Fruit fly (Drosophila melanogaster) whole organism, embryonic: Measurements from ENCODE around the gene CG46515.
"Not testable (repeated sequence)": the region's sequence is repeated elsewhere in the genome, so short reads cannot be mapped to it uniquely, and the experiment has no call there.

Source experiments
- Bdp1 ChIP-seq: fragments of 200-800 bp; sonication (Bioruptor generic); optimal IDR thresholded peaks from 3 replicates; lab custom pipeline; 2016; ENCODE audit warnings: missing biosample characterization, missing genetic modification characterization
- BtbVII ChIP-seq: fragments of 200-800 bp; sonication (Bioruptor generic); optimal IDR thresholded peaks from 3 replicates; lab custom pipeline; 2017; ENCODE audit warnings: missing biosample characterization, mild to moderate bottlenecking, missing genetic modification characterization
- CG10565 ChIP-seq: fragments of 200-800 bp; sonication (Bioruptor generic); optimal IDR thresholded peaks from 3 replicates; lab custom pipeline; 2016; ENCODE audit warnings: missing biosample characterization, mild to moderate bottlenecking, missing genetic modification characterization
- CG11085 ChIP-seq: fragments of 200-800 bp; sonication (Bioruptor generic); IDR thresholded peaks from 2 replicates; pipeline ENCODE4 v1.3.6; 2022; ENCODE audit warnings: missing biosample characterization, missing genetic modification characterization
- CG12236 ChIP-seq: fragments of 200-800 bp; sonication (Bioruptor generic); optimal IDR thresholded peaks from 2 replicates; lab custom pipeline; 2016; ENCODE audit warnings: missing biosample characterization, missing genetic modification characterization
- CG1233 ChIP-seq: fragments of 200-800 bp; sonication (Bioruptor generic); optimal IDR thresholded peaks from 4 replicates; lab custom pipeline; 2018; ENCODE audit warnings: missing biosample characterization, mild to moderate bottlenecking, missing genetic modification characterization
- CG14667 ChIP-seq: fragments of 200-800 bp; sonication (Bioruptor generic); IDR thresholded peaks from 2 replicates; pipeline ENCODE4 v1.3.6; 2022; ENCODE audit warnings: missing biosample characterization, missing genetic modification characterization
- CG14860 ChIP-seq: fragments of 200-800 bp; sonication (Bioruptor generic); IDR thresholded peaks from 3 replicates; pipeline ENCODE4 v1.3.6; 2022; ENCODE audit warnings: missing biosample characterization, missing genetic modification characterization; ENCODE audit not compliant: partially characterized antibody
- CG18476 ChIP-seq: fragments of 200-800 bp; sonication (Bioruptor generic); optimal IDR thresholded peaks from 2 replicates; lab custom pipeline; 2016; ENCODE audit warnings: missing biosample characterization, mild to moderate bottlenecking, missing genetic modification characterization
- CG18599 ChIP-seq: fragments of 200-800 bp; sonication (Bioruptor generic); optimal IDR thresholded peaks from 3 replicates; lab custom pipeline; 2017; ENCODE audit warnings: missing biosample characterization, missing genetic modification characterization, mild to moderate bottlenecking, moderate library complexity, missing genetic modification reagents
- CG32532 ChIP-seq: fragments of 200-800 bp; sonication (Bioruptor generic); IDR thresholded peaks from 2 replicates; pipeline ENCODE4 v1.3.6; 2022; ENCODE audit warnings: missing biosample characterization, missing genetic modification characterization
- CG34376 ChIP-seq: fragments of 200-800 bp; sonication (Bioruptor generic); optimal IDR thresholded peaks from 2 replicates; lab custom pipeline; 2018; ENCODE audit warnings: missing biosample characterization, mild to moderate bottlenecking, missing genetic modification characterization
- CG3838 ChIP-seq: fragments of 200-800 bp; sonication (Bioruptor generic); optimal IDR thresholded peaks from 3 replicates; lab custom pipeline; 2016; ENCODE audit warnings: missing biosample characterization, missing genetic modification characterization
- CG4707 ChIP-seq: fragments of 200-800 bp; sonication (Bioruptor generic); optimal IDR thresholded peaks from 2 replicates; lab custom pipeline; 2018; ENCODE audit warnings: missing biosample characterization, mild to moderate bottlenecking, missing genetic modification characterization, moderate library complexity
- CTCF ChIP-seq: fragments of 200-800 bp; sonication (Bioruptor generic); optimal IDR thresholded peaks from 2 replicates; lab custom pipeline; 2017; ENCODE audit warnings: missing biosample characterization, mild to moderate bottlenecking, missing genetic modification characterization, moderate library complexity
- D ChIP-seq, 2 experiments: fragments of 200-800 bp in 1 of 2; fragments of >200 bp in 1 of 2; sonication (Bioruptor generic) in 1 of 2; optimal IDR thresholded peaks; 2 replicates in 1 of 2; 3 replicates in 1 of 2; lab custom pipeline; 2017; ENCODE audit warnings: mild to moderate bottlenecking in 1 of 2, missing biosample characterization in 1 of 2, missing genetic modification characterization in 1 of 2, missing genetic modification reagents in 1 of 2
- Doc2 ChIP-seq: fragments of 200-800 bp; sonication (Bioruptor generic); IDR thresholded peaks from 2 replicates; pipeline ENCODE4 v1.3.6; 2022; ENCODE audit warnings: missing biosample characterization, missing genetic modification characterization
- abd-A ChIP-seq: fragments of 200-800 bp; sonication (Bioruptor generic); optimal IDR thresholded peaks from 3 replicates; lab custom pipeline; 2019; ENCODE audit warnings: missing biosample characterization, mild to moderate bottlenecking, missing genetic modification characterization, moderate library complexity
- amos ChIP-seq: fragments of 200-800 bp; sonication (Bioruptor generic); IDR thresholded peaks from 2 replicates; pipeline ENCODE4 v1.3.6; 2022; ENCODE audit warnings: missing biosample characterization, missing genetic modification characterization; ENCODE audit not compliant: partially characterized antibody
- dysf ChIP-seq: fragments of 200-800 bp; sonication (Bioruptor generic); IDR thresholded peaks from 3 replicates; pipeline ENCODE4 v1.3.6; 2022; ENCODE audit warnings: missing biosample characterization, missing genetic modification characterization
- maf-S ChIP-seq: fragments of 200-800 bp; sonication (Bioruptor generic); optimal IDR thresholded peaks from 2 replicates; lab custom pipeline; 2016; ENCODE audit warnings: missing biosample characterization, missing genetic modification characterization
- row ChIP-seq: fragments of 200-800 bp; sonication (Bioruptor generic); IDR thresholded peaks from 3 replicates; pipeline ENCODE4 v1.3.6; 2022; ENCODE audit warnings: missing biosample characterization, missing genetic modification characterization
- toy ChIP-seq: fragments of 200-800 bp; sonication (Bioruptor generic); IDR thresholded peaks from 2 replicates; pipeline ENCODE4 v1.3.6; 2022; ENCODE audit warnings: missing biosample characterization, missing genetic modification characterization

Gene CG46515

DNA sequence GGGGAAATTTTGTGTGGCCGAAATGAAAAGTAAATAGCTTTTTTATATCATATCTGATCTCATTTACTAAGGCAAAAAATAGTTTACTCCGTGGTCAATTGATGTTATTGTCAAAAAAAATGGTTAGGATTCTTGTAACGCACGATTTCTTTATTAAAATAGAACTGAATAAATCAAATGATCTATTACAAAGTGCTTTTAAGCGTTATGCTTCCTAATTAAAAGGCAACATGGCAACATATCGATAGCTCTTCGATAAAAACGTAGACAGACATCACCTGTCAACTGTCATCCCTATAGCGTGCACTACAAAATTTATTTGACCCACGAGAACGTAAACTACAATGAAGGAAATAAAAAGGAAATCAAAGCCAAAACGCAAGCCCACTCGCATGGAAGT lies at the start of gene CG46515:
Gene CG46515, plus strand, starts transcription at position 301 of the 400 bp plus-strand sequence.
- TF ChIP-seq CG14667, amos, CG14860 (GFP tag; lab: Robert Waterston, UW): not testable (repeated sequence)

DNA sequence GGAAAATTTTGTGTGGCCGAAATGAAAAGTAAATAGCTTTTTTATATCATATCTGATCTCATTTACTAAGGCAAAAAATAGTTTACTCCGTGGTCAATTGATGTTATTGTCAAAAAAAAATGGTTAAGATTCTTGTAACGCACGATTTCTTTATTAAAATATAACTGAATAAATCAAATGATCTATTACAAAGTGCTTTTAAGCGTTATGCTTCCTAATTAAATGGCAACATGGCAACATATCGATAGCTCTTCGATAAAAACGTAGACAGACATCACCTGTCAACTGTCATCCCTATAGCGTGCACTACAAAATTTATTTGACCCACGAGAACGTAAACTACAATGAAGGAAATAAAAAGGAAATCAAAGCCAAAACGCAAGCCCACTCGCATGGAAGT lies 49.4 kb upstream of the CG46515 start, which contains the start of gene CG46505:
Gene CG46505, plus strand, starts transcription at position 301 of the 400 bp plus-strand sequence.
- TF ChIP-seq Doc2 (GFP tag; lab: Robert Waterston, UW); CG4707 (GFP tag; lab: Kevin White, UChicago); CG3838 (GFP tag; lab: Kevin White, UChicago): not testable (repeated sequence)

DNA sequence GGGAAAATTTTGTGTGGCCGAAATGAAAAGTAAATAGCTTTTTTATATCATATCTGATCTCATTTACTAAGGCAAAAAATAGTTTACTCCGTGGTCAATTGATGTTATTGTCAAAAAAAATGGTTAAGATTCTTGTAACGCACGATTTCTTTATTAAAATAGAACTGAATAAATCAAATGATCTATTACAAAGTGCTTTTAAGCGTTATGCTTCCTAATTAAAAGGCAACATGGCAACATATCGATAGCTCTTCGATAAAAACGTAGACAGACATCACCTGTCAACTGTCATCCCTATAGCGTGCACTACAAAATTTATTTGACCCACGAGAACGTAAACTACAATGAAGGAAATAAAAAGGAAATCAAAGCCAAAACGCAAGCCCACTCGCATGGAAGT lies 44.4 kb upstream of the CG46515 start, which contains the start of gene CG46506:
Gene CG46506, plus strand, starts transcription at position 301 of the 400 bp plus-strand sequence.
- not testable (repeated sequence) for TF ChIP-seq CG10565 (GFP tag; lab: Kevin White, UChicago); dysf (GFP tag; lab: Robert Waterston, UW); CG1233

DNA sequence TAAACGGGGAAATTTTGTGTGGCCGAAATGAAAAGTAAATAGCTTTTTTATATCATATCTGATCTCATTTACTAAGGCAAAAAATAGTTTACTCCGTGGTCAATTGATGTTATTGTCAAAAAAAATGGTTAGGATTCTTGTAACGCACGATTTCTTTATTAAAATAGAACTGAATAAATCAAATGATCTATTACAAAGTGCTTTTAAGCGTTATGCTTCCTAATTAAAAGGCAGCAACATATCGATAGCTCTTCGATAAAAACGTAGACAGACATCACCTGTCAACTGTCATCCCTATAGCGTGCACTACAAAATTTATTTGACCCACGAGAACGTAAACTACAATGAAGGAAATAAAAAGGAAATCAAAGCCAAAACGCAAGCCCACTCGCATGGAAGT lies 39.4 kb upstream of the CG46515 start, which contains the start of gene CG46507:
Gene CG46507, plus strand, starts transcription at position 301 of the 400 bp plus-strand sequence.
- not testable (repeated sequence) for TF ChIP-seq Bdp1, CG12236, CTCF (GFP tag; lab: Kevin White, UChicago)

DNA sequence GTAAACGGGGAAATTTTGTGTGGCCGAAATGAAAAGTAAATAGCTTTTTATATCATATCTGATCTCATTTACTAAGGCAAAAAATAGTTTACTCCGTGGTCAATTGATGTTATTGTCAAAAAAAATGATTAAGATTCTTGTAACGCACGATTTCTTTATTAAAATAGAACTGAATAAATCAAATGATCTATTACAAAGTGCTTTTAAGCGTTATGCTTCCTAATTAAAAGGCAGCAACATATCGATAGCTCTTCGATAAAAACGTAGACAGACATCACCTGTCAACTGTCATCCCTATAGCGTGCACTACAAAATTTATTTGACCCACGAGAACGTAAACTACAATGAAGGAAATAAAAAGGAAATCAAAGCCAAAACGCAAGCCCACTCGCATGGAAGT lies 34.6 kb upstream of the CG46515 start, which contains the start of gene CG46508:
Gene CG46508, plus strand, starts transcription at position 301 of the 400 bp plus-strand sequence.
- TF ChIP-seq CG18476 (GFP tag; lab: Kevin White, UChicago); CG34376 (GFP tag; lab: Kevin White, UChicago); D (optimal IDR thresholded peaks at IDR 0.05; lab: Kevin White, UChicago); D (GFP tag; optimal IDR thresholded peaks at IDR 0.05; lab: Kevin White, UChicago): not testable (repeated sequence)

DNA sequence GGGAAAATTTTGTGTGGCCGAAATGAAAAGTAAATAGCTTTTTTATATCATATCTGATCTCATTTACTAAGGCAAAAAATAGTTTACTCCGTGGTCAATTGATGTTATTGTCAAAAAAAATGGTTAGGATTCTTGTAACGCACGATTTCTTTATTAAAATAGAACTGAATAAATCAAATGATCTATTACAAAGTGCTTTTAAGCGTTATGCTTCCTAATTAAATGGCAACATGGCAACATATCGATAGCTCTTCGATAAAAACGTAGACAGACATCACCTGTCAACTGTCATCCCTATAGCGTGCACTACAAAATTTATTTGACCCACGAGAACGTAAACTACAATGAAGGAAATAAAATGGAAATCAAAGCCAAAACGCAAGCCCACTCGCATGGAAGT lies 29.6 kb upstream of the CG46515 start, which contains the start of gene CG46509:
Gene CG46509, plus strand, starts transcription at position 301 of the 400 bp plus-strand sequence.
- TF ChIP-seq toy (GFP tag; lab: Robert Waterston, UW); CG4707 (GFP tag; lab: Kevin White, UChicago); CG18599 (GFP tag; lab: Kevin White, UChicago): not testable (repeated sequence)

DNA sequence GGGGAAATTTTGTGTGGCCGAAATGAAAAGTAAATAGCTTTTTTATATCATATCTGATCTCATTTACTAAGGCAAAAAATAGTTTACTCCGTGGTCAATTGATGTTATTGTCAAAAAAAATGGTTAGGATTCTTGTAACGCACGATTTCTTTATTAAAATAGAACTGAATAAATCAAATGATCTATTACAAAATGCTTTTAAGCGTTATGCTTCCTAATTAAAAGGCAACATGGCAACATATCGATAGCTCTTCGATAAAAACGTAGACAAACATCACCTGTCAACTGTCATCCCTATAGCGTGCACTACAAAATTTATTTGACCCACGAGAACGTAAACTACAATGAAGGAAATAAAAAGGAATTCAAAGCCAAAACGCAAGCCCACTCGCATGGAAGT lies 24.8 kb upstream of the CG46515 start, which contains the start of gene CG46510:
Gene CG46510, plus strand, starts transcription at position 301 of the 400 bp plus-strand sequence.
- TF ChIP-seq CG11085 (GFP tag; lab: Robert Waterston, UW); abd-A (tag; lab: Kevin White, UChicago); CG32532 (GFP tag; lab: Robert Waterston, UW): not testable (repeated sequence)

DNA sequence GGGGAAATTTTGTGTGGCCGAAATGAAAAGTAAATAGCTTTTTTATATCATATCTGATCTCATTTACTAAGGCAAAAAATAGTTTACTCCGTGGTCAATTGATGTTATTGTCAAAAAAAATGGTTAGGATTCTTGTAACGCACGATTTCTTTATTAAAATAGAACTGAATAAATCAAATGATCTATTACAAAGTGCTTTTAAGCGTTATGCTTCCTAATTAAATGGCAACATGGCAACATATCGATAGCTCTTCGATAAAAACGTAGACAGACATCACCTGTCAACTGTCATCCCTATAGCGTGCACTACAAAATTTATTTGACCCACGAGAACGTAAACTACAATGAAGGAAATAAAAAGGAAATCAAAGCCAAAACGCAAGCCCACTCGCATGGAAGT lies 19.8 kb upstream of the CG46515 start, which contains the start of gene CG46511:
Gene CG46511, plus strand, starts transcription at position 301 of the 400 bp plus-strand sequence.
- TF ChIP-seq BtbVII (GFP tag; lab: Kevin White, UChicago); row (GFP tag; lab: Robert Waterston, UW); maf-S: not testable (repeated sequence)
